ENCODE assay signal across 4 fruit fly cellular contexts in genomic region chrX:3681729-3682482, dm6.
TF ChIP-seq lines count a peak whose summit lies in the region.

No protein-coding gene starts in this region.

TF ChIP-seq in whole organism, adult, 20 proteins besides CTCF, POLR2A, EP300 and RAD21 (continued from another document):
- TF ChIP-seq CG33017 (tag; optimal IDR thresholded peaks at IDR 0.05; lab: Kevin White, UChicago) = peak; percentile 64
- peak; percentile 66 for TF ChIP-seq cic (GFP tag; optimal IDR thresholded peaks at IDR 0.05; lab: Kevin White, UChicago)

TF ChIP-seq in whole organism, embryonic, 481 proteins besides CTCF, POLR2A, EP300 and RAD21 (continued from another document and continues in another):
- TF ChIP-seq Hr51 (GFP tag; optimal IDR thresholded peaks at IDR 0.05; lab: Kevin White, UChicago) = peak in 1 of 2 experiments; percentile 35
- TF ChIP-seq CG17385 (GFP tag; optimal IDR thresholded peaks at IDR 0.05; lab: Kevin White, UChicago) = peak; percentile 14
- TF ChIP-seq CG17359 (tag; optimal IDR thresholded peaks at IDR 0.05; lab: Kevin White, UChicago) = peak; percentile 26
- peak; percentile 93 for TF ChIP-seq Drgx (GFP tag; IDR thresholded peaks at IDR 0.05; lab: Robert Waterston, UW)
- peak; percentile 69 for TF ChIP-seq lbe (GFP tag; optimal IDR thresholded peaks at IDR 0.05; lab: Kevin White, UChicago)
- peak; percentile 30; the same call in 1 of the 3 replicates for TF ChIP-seq row (GFP tag; IDR thresholded peaks at IDR 0.05; lab: Robert Waterston, UW)
- TF ChIP-seq CG13287 (GFP tag; IDR thresholded peaks at IDR 0.05; lab: Robert Waterston, UW; ENCODE audit: partially characterized antibody) = no peak
- TF ChIP-seq CG6254 (GFP tag; optimal IDR thresholded peaks at IDR 0.05; lab: Kevin White, UChicago) = peak; percentile 17
- peak; percentile 43 for TF ChIP-seq CG10979 (tag; optimal IDR thresholded peaks at IDR 0.05; lab: Kevin White, UChicago)
- no peak for TF ChIP-seq CG18619 (GFP tag; optimal IDR thresholded peaks at IDR 0.05; lab: Kevin White, UChicago)
- peak; percentile 55 for TF ChIP-seq Oli (tag; optimal IDR thresholded peaks at IDR 0.05; lab: Kevin White, UChicago)
- peak; percentile 42 for TF ChIP-seq CG8388 (GFP tag; optimal IDR thresholded peaks at IDR 0.05; lab: Kevin White, UChicago)
- no peak for TF ChIP-seq Dek (tag; optimal IDR thresholded peaks at IDR 0.05; lab: Kevin White, UChicago)
- peak; percentile 46 for TF ChIP-seq CG11504 (tag; optimal IDR thresholded peaks at IDR 0.05; lab: Kevin White, UChicago)
- TF ChIP-seq NC2α (GFP tag; optimal IDR thresholded peaks at IDR 0.05; lab: Kevin White, UChicago) = no peak
- TF ChIP-seq gem (tag; optimal IDR thresholded peaks at IDR 0.05; lab: Kevin White, UChicago) = peak; percentile 45
- no peak for TF ChIP-seq Bteb2 (GFP tag; optimal IDR thresholded peaks at IDR 0.05; lab: Kevin White, UChicago)
- no peak for TF ChIP-seq slbo (GFP tag; IDR thresholded peaks at IDR 0.05; lab: Robert Waterston, UW)
- peak; percentile 9 for TF ChIP-seq D19A (tag; optimal IDR thresholded peaks at IDR 0.05; lab: Kevin White, UChicago)
- no peak for TF ChIP-seq Trl (optimal IDR thresholded peaks at IDR 0.05; lab: Kevin White, UChicago)
- TF ChIP-seq Trl (GFP tag; optimal IDR thresholded peaks at IDR 0.05; lab: Kevin White, UChicago) = no peak
- TF ChIP-seq p53 (GFP tag; optimal IDR thresholded peaks at IDR 0.05; lab: Kevin White, UChicago) = peak; percentile 81
- peak; percentile 5 for TF ChIP-seq dmrt11E (tag; optimal IDR thresholded peaks at IDR 0.05; lab: Kevin White, UChicago)
- TF ChIP-seq CG7786 (GFP tag; optimal IDR thresholded peaks at IDR 0.05; lab: Kevin White, UChicago) = no peak
- no peak for TF ChIP-seq CG10274 (GFP tag; optimal IDR thresholded peaks at IDR 0.05; lab: Kevin White, UChicago)
- TF ChIP-seq Pdp1 (GFP tag; optimal IDR thresholded peaks at IDR 0.05; lab: Kevin White, UChicago) = peak in 1 of 2 experiments; percentile 18
- peak; percentile 72 for TF ChIP-seq Med (GFP tag; lab: Kevin White, UChicago)
- no peak for TF ChIP-seq CG13775 (GFP tag; optimal IDR thresholded peaks at IDR 0.05; lab: Kevin White, UChicago)
- TF ChIP-seq Sox102F (GFP tag; optimal IDR thresholded peaks at IDR 0.05; lab: Kevin White, UChicago) = peak; percentile 60
- peak; percentile 8 for TF ChIP-seq CG4424 (GFP tag; optimal IDR thresholded peaks at IDR 0.05; lab: Kevin White, UChicago)
- TF ChIP-seq pum (GFP tag; optimal IDR thresholded peaks at IDR 0.05; lab: Kevin White, UChicago) = peak; percentile 7
- no peak for TF ChIP-seq chif (GFP tag; optimal IDR thresholded peaks at IDR 0.05; lab: Kevin White, UChicago)
- peak; percentile 29 for TF ChIP-seq Blimp-1 (GFP tag; optimal IDR thresholded peaks at IDR 0.05; lab: Kevin White, UChicago)
- peak; percentile 34 for TF ChIP-seq CG2712 (tag; optimal IDR thresholded peaks at IDR 0.05; lab: Kevin White, UChicago)
- TF ChIP-seq CG17361 (GFP tag; IDR thresholded peaks at IDR 0.05; lab: Robert Waterston, UW) = peak; percentile 27; the same call in 1 of the 3 replicates
- peak; percentile 13 for TF ChIP-seq CG12391 (tag; optimal IDR thresholded peaks at IDR 0.05; lab: Kevin White, UChicago)
- peak; percentile 20 for TF ChIP-seq fd96Cb (tag; optimal IDR thresholded peaks at IDR 0.05; lab: Kevin White, UChicago)
- peak; percentile 73 for TF ChIP-seq sens (GFP tag; lab: Kevin White, UChicago)
- TF ChIP-seq az2 (GFP tag; optimal IDR thresholded peaks at IDR 0.05; lab: Kevin White, UChicago) = peak; percentile 27
- TF ChIP-seq CG5180 (GFP tag; optimal IDR thresholded peaks at IDR 0.05; lab: Kevin White, UChicago) = peak; percentile 17
- no peak for TF ChIP-seq CG11560 (tag; IDR thresholded peaks at IDR 0.05; lab: Robert Waterston, UW)
- no peak for TF ChIP-seq pan (optimal IDR thresholded peaks at IDR 0.05; lab: Kevin White, UChicago)
- no peak for TF ChIP-seq pan (GFP tag; optimal IDR thresholded peaks at IDR 0.05 in 1 of 2, IDR thresholded peaks at IDR 0.05 in 1 of 2)
- TF ChIP-seq CG10209 (GFP tag; optimal IDR thresholded peaks at IDR 0.05; lab: Kevin White, UChicago) = peak; percentile 18

TF ChIP-seq in whole organism, prepupa, 60 proteins besides CTCF, POLR2A, EP300 and RAD21 (continued from another document):
- TF ChIP-seq net (GFP tag; optimal IDR thresholded peaks at IDR 0.05; lab: Kevin White, UChicago) = peak; percentile 95
- TF ChIP-seq CG6792 (GFP tag; optimal IDR thresholded peaks at IDR 0.05; lab: Kevin White, UChicago) = peak; percentile 95
- peak; percentile 86 for TF ChIP-seq CG31627 (GFP tag; optimal IDR thresholded peaks at IDR 0.05; lab: Kevin White, UChicago)
- peak; percentile 86 for TF ChIP-seq CG11294 (GFP tag; IDR thresholded peaks at IDR 0.05; lab: Robert Waterston, UW)
- TF ChIP-seq vri (GFP tag; optimal IDR thresholded peaks at IDR 0.05; lab: Kevin White, UChicago) = peak; percentile 75
- TF ChIP-seq CG1621 (tag; optimal IDR thresholded peaks at IDR 0.05; lab: Kevin White, UChicago) = peak; percentile 97
- peak; percentile 88 for TF ChIP-seq Hr39 (GFP tag; optimal IDR thresholded peaks at IDR 0.05; lab: Kevin White, UChicago)
- peak; percentile 92 for TF ChIP-seq CG3032 (tag; optimal IDR thresholded peaks at IDR 0.05; lab: Kevin White, UChicago)
- TF ChIP-seq spab (GFP tag; optimal IDR thresholded peaks at IDR 0.05; lab: Kevin White, UChicago) = peak; percentile 92
- peak; percentile 94 for TF ChIP-seq dsx (GFP tag; optimal IDR thresholded peaks at IDR 0.05; lab: Kevin White, UChicago; ENCODE audit: poor library complexity, severe bottlenecking)
- peak; percentile 88 for TF ChIP-seq Gug (GFP tag; IDR thresholded peaks at IDR 0.05; lab: Robert Waterston, UW)
- TF ChIP-seq CG6163 (GFP tag; IDR thresholded peaks at IDR 0.05; lab: Robert Waterston, UW) = peak; percentile 97
- peak; percentile 94 for TF ChIP-seq CG8632 (GFP tag; optimal IDR thresholded peaks at IDR 0.05; lab: Kevin White, UChicago)
- peak; percentile 83 for TF ChIP-seq Ets21C (GFP tag; optimal IDR thresholded peaks at IDR 0.05; lab: Kevin White, UChicago)
- TF ChIP-seq CG7368 (GFP tag; optimal IDR thresholded peaks at IDR 0.05; lab: Kevin White, UChicago) = peak; percentile 93
- TF ChIP-seq eg (GFP tag; IDR thresholded peaks at IDR 0.05; lab: Robert Waterston, UW) = peak; percentile 93
- TF ChIP-seq Sox102F (GFP tag; optimal IDR thresholded peaks at IDR 0.05; lab: Kevin White, UChicago) = peak; percentile 93
- peak; percentile 97 for TF ChIP-seq pdm3 (GFP tag; optimal IDR thresholded peaks at IDR 0.05; lab: Kevin White, UChicago)
- peak; percentile 94 for TF ChIP-seq acj6 (GFP tag; optimal IDR thresholded peaks at IDR 0.05; lab: Kevin White, UChicago)
- peak; percentile 96 for TF ChIP-seq CG10669 (GFP tag; optimal IDR thresholded peaks at IDR 0.05; lab: Kevin White, UChicago)
- peak; percentile 85 for TF ChIP-seq cyc (GFP tag; optimal IDR thresholded peaks at IDR 0.05; lab: Kevin White, UChicago)
- peak; percentile 89 for TF ChIP-seq dac (GFP tag; optimal IDR thresholded peaks at IDR 0.05; lab: Kevin White, UChicago)
- TF ChIP-seq CG6276 (GFP tag; optimal IDR thresholded peaks at IDR 0.05; lab: Kevin White, UChicago) = peak; percentile 94
- peak; percentile 97 for TF ChIP-seq Ets96B (tag; optimal IDR thresholded peaks at IDR 0.05; lab: Kevin White, UChicago)
- peak; percentile 92 for TF ChIP-seq lz (GFP tag; optimal IDR thresholded peaks at IDR 0.05; lab: Kevin White, UChicago)
- TF ChIP-seq CG8319 (GFP tag; optimal IDR thresholded peaks at IDR 0.05; lab: Kevin White, UChicago) = peak; percentile 90
- TF ChIP-seq topi (GFP tag; optimal IDR thresholded peaks at IDR 0.05; lab: Kevin White, UChicago) = peak; percentile 92
- peak; percentile 97 for TF ChIP-seq svp (GFP tag; lab: Kevin White, UChicago)
- TF ChIP-seq Met (GFP tag; optimal IDR thresholded peaks at IDR 0.05; lab: Kevin White, UChicago) = peak; percentile 93
- peak; percentile 71 for TF ChIP-seq CG6854 (GFP tag; optimal IDR thresholded peaks at IDR 0.05; lab: Kevin White, UChicago)
- peak; percentile 94 for TF ChIP-seq CG16779 (tag; optimal IDR thresholded peaks at IDR 0.05; lab: Kevin White, UChicago)
- TF ChIP-seq Eip93F (GFP tag; optimal IDR thresholded peaks at IDR 0.05; lab: Kevin White, UChicago) = peak; percentile 88
- TF ChIP-seq Eip78C (GFP tag; lab: Kevin White, UChicago) = peak; percentile 99
- TF ChIP-seq CG3919 (GFP tag; optimal IDR thresholded peaks at IDR 0.05; lab: Kevin White, UChicago) = peak; percentile 95
- TF ChIP-seq Sox14 (GFP tag; optimal IDR thresholded peaks at IDR 0.05; lab: Kevin White, UChicago) = peak; percentile 96
- peak; percentile 95 for TF ChIP-seq Hr4 (GFP tag; optimal IDR thresholded peaks at IDR 0.05; lab: Kevin White, UChicago)
- TF ChIP-seq CG9139 (GFP tag; optimal IDR thresholded peaks at IDR 0.05; lab: Kevin White, UChicago) = peak; percentile 86
- peak; percentile 93 for TF ChIP-seq CG15336 (GFP tag; IDR thresholded peaks at IDR 0.05; lab: Robert Waterston, UW)
- peak; percentile 88 to 90 for TF ChIP-seq salr (GFP tag; optimal IDR thresholded peaks at IDR 0.05; lab: Kevin White, UChicago)
- TF ChIP-seq achi (GFP tag; optimal IDR thresholded peaks at IDR 0.05; lab: Kevin White, UChicago) = peak; percentile 95
- peak; percentile 97 for TF ChIP-seq Eip75B (GFP tag; optimal IDR thresholded peaks at IDR 0.05; lab: Kevin White, UChicago)

TF ChIP-seq in whole organism, wandering third instar larva, 38 proteins besides CTCF, POLR2A, EP300 and RAD21 (continued from another document):
- TF ChIP-seq dl (GFP tag; optimal IDR thresholded peaks at IDR 0.05; lab: Kevin White, UChicago; ENCODE audit: insufficient read depth in 1 of 2, partially characterized antibody in 2 of 2) (peak in 1 of 2 experiments; percentile 15), psq (GFP tag; optimal IDR thresholded peaks at IDR 0.05; lab: Kevin White, UChicago) (peak; percentile 88), foxo (GFP tag; optimal IDR thresholded peaks at IDR 0.05; lab: Kevin White, UChicago) (peak in 1 of 2 experiments; percentile 82), N (GFP tag; optimal IDR thresholded peaks at IDR 0.05; lab: Kevin White, UChicago) (no peak), CG9705 (GFP tag; optimal IDR thresholded peaks at IDR 0.05; lab: Kevin White, UChicago) (peak; percentile 44)
